Fruit fly (Drosophila melanogaster) whole organism, embryonic: ENCODE measurements around the gene UQCR-6.4L.
A peak's percentile ranks its signal among the peaks of the same experiment; 100 is the strongest.

Experiments
- BEAF-32 ChIP-seq: fragments of 200-800 bp; sonication (Bioruptor generic); optimal IDR thresholded peaks from 3 replicates; lab custom pipeline; 2017; ENCODE audit warnings: missing biosample characterization, missing genetic modification characterization, mild to moderate bottlenecking, moderate library complexity, missing genetic modification reagents
- CG10274 ChIP-seq: fragments of 200-800 bp; sonication (Bioruptor generic); optimal IDR thresholded peaks from 3 replicates; lab custom pipeline; 2017; ENCODE audit warnings: missing biosample characterization, mild to moderate bottlenecking, missing genetic modification characterization
- CG12155 ChIP-seq: fragments of 200-800 bp; sonication (Bioruptor generic); optimal IDR thresholded peaks from 3 replicates; lab custom pipeline; 2016; ENCODE audit warnings: missing biosample characterization, missing genetic modification characterization
- CG12299 ChIP-seq: fragments of 200-800 bp; sonication (Bioruptor generic); optimal IDR thresholded peaks from 2 replicates; lab custom pipeline; 2018; ENCODE audit warnings: missing biosample characterization, mild to moderate bottlenecking, missing genetic modification characterization
- CG13296 ChIP-seq: fragments of 200-800 bp; sonication (Bioruptor generic); optimal IDR thresholded peaks from 3 replicates; lab custom pipeline; 2018; ENCODE audit warnings: missing biosample characterization, mild to moderate bottlenecking, missing genetic modification characterization
- CG13894 ChIP-seq: fragments of 200-800 bp; sonication (Bioruptor generic); optimal IDR thresholded peaks from 3 replicates; lab custom pipeline; 2018; ENCODE audit warnings: missing biosample characterization, mild to moderate bottlenecking, missing genetic modification characterization, moderate library complexity
- CG2889 ChIP-seq: fragments of 200-800 bp; sonication (Bioruptor generic); IDR thresholded peaks from 3 replicates; pipeline ENCODE4 v1.3.6; 2022; ENCODE audit warnings: missing biosample characterization, missing genetic modification characterization
- CG30403 ChIP-seq: fragments of 200-800 bp; sonication (Bioruptor generic); optimal IDR thresholded peaks from 3 replicates; lab custom pipeline; 2016; ENCODE audit warnings: missing biosample characterization, missing genetic modification characterization
- CG31365 ChIP-seq: fragments of 200-800 bp; sonication (Bioruptor generic); optimal IDR thresholded peaks from 2 replicates; lab custom pipeline; 2018; ENCODE audit warnings: missing biosample characterization, mild to moderate bottlenecking, missing genetic modification characterization
- CG31441 ChIP-seq: fragments of 200-800 bp; sonication (Bioruptor generic); IDR thresholded peaks from 2 replicates; pipeline ENCODE4 v1.3.6; 2022; ENCODE audit warnings: missing biosample characterization, missing genetic modification characterization
- CG34224 ChIP-seq: fragments of 200-800 bp; sonication (Bioruptor generic); IDR thresholded peaks from 3 replicates; pipeline ENCODE4 v1.3.6; 2022; ENCODE audit warnings: missing biosample characterization, missing genetic modification characterization; ENCODE audit not compliant: partially characterized antibody
- CG34422 ChIP-seq: fragments of 200-800 bp; sonication (Bioruptor generic); IDR thresholded peaks from 3 replicates; pipeline ENCODE4 v1.3.6; 2022; ENCODE audit warnings: missing biosample characterization, missing genetic modification characterization
- CG3838 ChIP-seq: fragments of 200-800 bp; sonication (Bioruptor generic); optimal IDR thresholded peaks from 3 replicates; lab custom pipeline; 2016; ENCODE audit warnings: missing biosample characterization, missing genetic modification characterization
- CG43689 ChIP-seq: fragments of 200-800 bp; sonication (Bioruptor generic); IDR thresholded peaks from 2 replicates; pipeline ENCODE4 v1.3.6; 2022; ENCODE audit warnings: missing biosample characterization, missing genetic modification characterization
- CG5180 ChIP-seq: fragments of 200-800 bp; sonication (Bioruptor generic); optimal IDR thresholded peaks from 3 replicates; lab custom pipeline; 2017; ENCODE audit warnings: missing biosample characterization, missing genetic modification characterization, mild to moderate bottlenecking, moderate library complexity, missing genetic modification reagents
- CG7556 ChIP-seq: fragments of 200-800 bp; sonication (Bioruptor generic); optimal IDR thresholded peaks from 2 replicates; lab custom pipeline; 2017; ENCODE audit warnings: missing biosample characterization, mild to moderate bottlenecking, missing genetic modification characterization
- CG7839 ChIP-seq: fragments of 200-800 bp; sonication (Bioruptor generic); optimal IDR thresholded peaks from 3 replicates; lab custom pipeline; 2018; ENCODE audit warnings: missing biosample characterization, mild to moderate bottlenecking, missing genetic modification characterization, moderate library complexity
- CG8765 ChIP-seq: fragments of 200-800 bp; sonication (Bioruptor generic); IDR thresholded peaks from 2 replicates; pipeline ENCODE4 v1.3.6; 2022; ENCODE audit warnings: missing biosample characterization, missing genetic modification characterization
- CG8924 ChIP-seq: fragments of 200-800 bp; optimal IDR thresholded peaks from 3 replicates; lab custom pipeline; 2019; ENCODE audit warnings: missing biosample characterization, mild to moderate bottlenecking, missing genetic modification characterization, moderate library complexity
- CG8944 ChIP-seq: fragments of 200-800 bp; sonication (Bioruptor generic); optimal IDR thresholded peaks from 3 replicates; lab custom pipeline; 2016; ENCODE audit warnings: missing biosample characterization, missing genetic modification characterization
- CG9797 ChIP-seq: fragments of 200-800 bp; sonication (Bioruptor generic); optimal IDR thresholded peaks from 3 replicates; lab custom pipeline; 2018; ENCODE audit warnings: missing biosample characterization, mild to moderate bottlenecking, missing genetic modification characterization
- CG9817 ChIP-seq: fragments of 200-800 bp; sonication (Bioruptor generic); optimal IDR thresholded peaks from 2 replicates; lab custom pipeline; 2018; ENCODE audit warnings: missing biosample characterization, mild to moderate bottlenecking, missing genetic modification characterization, moderate library complexity
- CG9932 ChIP-seq: fragments of 200-800 bp; sonication (Bioruptor generic); IDR thresholded peaks from 2 replicates; pipeline ENCODE4 v1.3.6; 2022; ENCODE audit warnings: missing biosample characterization, missing genetic modification characterization
- D19A ChIP-seq: fragments of 200-800 bp; optimal IDR thresholded peaks from 3 replicates; lab custom pipeline; 2019; ENCODE audit warnings: missing biosample characterization, mild to moderate bottlenecking, missing genetic modification characterization, moderate library complexity
- D19B ChIP-seq: fragments of 200-800 bp; sonication (Bioruptor generic); optimal IDR thresholded peaks from 2 replicates; lab custom pipeline; 2017; ENCODE audit warnings: missing biosample characterization, mild to moderate bottlenecking, missing genetic modification characterization
- Dp ChIP-seq: fragments of 200-800 bp; sonication (Bioruptor generic); optimal IDR thresholded peaks from 2 replicates; lab custom pipeline; 2018; ENCODE audit warnings: missing biosample characterization, mild to moderate bottlenecking, missing genetic modification characterization, moderate library complexity
- Gsc ChIP-seq: fragments of 200-800 bp; sonication (Bioruptor generic); IDR thresholded peaks from 2 replicates; pipeline ENCODE4 v1.3.6; 2022; ENCODE audit warnings: missing biosample characterization, missing genetic modification characterization
- HLHmδ ChIP-seq: fragments of 200-800 bp; sonication (Bioruptor generic); optimal IDR thresholded peaks from 2 replicates; lab custom pipeline; 2018; ENCODE audit warnings: missing biosample characterization, mild to moderate bottlenecking, missing genetic modification characterization, moderate library complexity
- NFAT ChIP-seq: fragments of 200-800 bp; sonication (Bioruptor generic); IDR thresholded peaks from 2 replicates; pipeline ENCODE4 v1.3.6; 2022; ENCODE audit warnings: missing biosample characterization, missing genetic modification characterization
- Side ChIP-seq: fragments of 200-800 bp; sonication (Bioruptor generic); optimal IDR thresholded peaks from 2 replicates; lab custom pipeline; 2016; ENCODE audit warnings: missing biosample characterization, missing genetic modification characterization
- Xrp1 ChIP-seq: fragments of 200-800 bp; sonication (Bioruptor generic); IDR thresholded peaks from 2 replicates; pipeline ENCODE4 v1.3.6; 2022; ENCODE audit warnings: missing biosample characterization, missing genetic modification characterization
- abd-A ChIP-seq: fragments of 200-800 bp; sonication (Bioruptor generic); optimal IDR thresholded peaks from 3 replicates; lab custom pipeline; 2019; ENCODE audit warnings: missing biosample characterization, mild to moderate bottlenecking, missing genetic modification characterization, moderate library complexity
- az2 ChIP-seq: fragments of 200-800 bp; sonication (Bioruptor generic); optimal IDR thresholded peaks from 3 replicates; lab custom pipeline; 2016; ENCODE audit warnings: missing biosample characterization, missing genetic modification characterization
- ci ChIP-seq: fragments of 200-800 bp; sonication (Bioruptor generic); IDR thresholded peaks from 3 replicates; pipeline ENCODE4 v1.3.6; 2022; ENCODE audit warnings: missing biosample characterization, missing genetic modification characterization
- dm ChIP-seq: fragments of 200-800 bp; sonication (Bioruptor generic); optimal IDR thresholded peaks from 3 replicates; lab custom pipeline; 2016; ENCODE audit warnings: missing biosample characterization, missing genetic modification characterization
- hbn ChIP-seq: fragments of 200-800 bp; sonication (Bioruptor generic); IDR thresholded peaks from 2 replicates; pipeline ENCODE4 v1.3.6; 2022; ENCODE audit warnings: missing biosample characterization, missing genetic modification characterization; ENCODE audit not compliant: partially characterized antibody
- her ChIP-seq: fragments of 200-800 bp; sonication (Bioruptor generic); optimal IDR thresholded peaks from 2 replicates; lab custom pipeline; 2016; ENCODE audit warnings: missing biosample characterization, missing genetic modification characterization
- hth ChIP-seq: fragments of >200 bp; optimal IDR thresholded peaks from 2 replicates; lab custom pipeline; 2017; ENCODE audit warnings: inconsistent platforms
- insv ChIP-seq, 2 experiments: fragments of 200-800 bp; sonication (Bioruptor generic); optimal IDR thresholded peaks; 3 replicates each; lab custom pipeline; 2016 to 2018; ENCODE audit warnings: missing biosample characterization in 2 of 2, missing genetic modification characterization in 2 of 2
- jing ChIP-seq: fragments of 200-800 bp; sonication (Bioruptor generic); optimal IDR thresholded peaks from 2 replicates; lab custom pipeline; 2018; ENCODE audit warnings: missing biosample characterization, mild to moderate bottlenecking, missing genetic modification characterization
- peb ChIP-seq: fragments of 200-800 bp; sonication (Bioruptor generic); IDR thresholded peaks from 2 replicates; pipeline ENCODE4 v1.3.6; 2022; ENCODE audit warnings: missing biosample characterization, missing genetic modification characterization
- phol ChIP-seq: fragments of 200-800 bp; sonication (Bioruptor generic); optimal IDR thresholded peaks from 3 replicates; lab custom pipeline; 2018; ENCODE audit warnings: missing biosample characterization, mild to moderate bottlenecking, missing genetic modification characterization, moderate library complexity
- ro ChIP-seq: fragments of 200-800 bp; sonication (Bioruptor generic); IDR thresholded peaks from 2 replicates; pipeline ENCODE4 v1.3.6; 2022; ENCODE audit warnings: missing biosample characterization, missing genetic modification characterization
- sens ChIP-seq: fragments of 200-800 bp; sonication (Bioruptor generic); peaks from one replicate; lab custom pipeline; 2016; ENCODE audit warnings: missing biosample characterization, missing genetic modification characterization
- seq ChIP-seq: fragments of 200-800 bp; sonication (Bioruptor generic); IDR thresholded peaks from 2 replicates; pipeline ENCODE4 v1.3.6; 2022; ENCODE audit warnings: missing biosample characterization, missing genetic modification characterization
- sna ChIP-seq: fragments of 200-800 bp; sonication (Bioruptor generic); IDR thresholded peaks from 2 replicates; pipeline ENCODE4 v1.3.6; 2022; ENCODE audit warnings: missing biosample characterization, missing genetic modification characterization; ENCODE audit not compliant: partially characterized antibody
- so ChIP-seq: fragments of 200-800 bp; sonication (Bioruptor generic); IDR thresholded peaks from 3 replicates; pipeline ENCODE4 v1.3.6; 2022; ENCODE audit warnings: missing biosample characterization, missing genetic modification characterization
- tio ChIP-seq: fragments of 200-800 bp; sonication (Bioruptor generic); optimal IDR thresholded peaks from 2 replicates; lab custom pipeline; 2017; ENCODE audit warnings: missing biosample characterization, missing genetic modification characterization, inconsistent platforms
- twi ChIP-seq: fragments of 200-800 bp; optimal IDR thresholded peaks from 2 replicates; lab custom pipeline; 2019; ENCODE audit warnings: missing biosample characterization, mild to moderate bottlenecking, missing genetic modification characterization, moderate library complexity
- usp ChIP-seq: fragments of >200 bp; optimal IDR thresholded peaks from 2 replicates; lab custom pipeline; 2017; ENCODE audit warnings: missing biosample characterization, missing genetic modification characterization
- zen2 ChIP-seq: fragments of 200-800 bp; sonication (Bioruptor generic); IDR thresholded peaks from 3 replicates; pipeline ENCODE4 v1.3.6; 2022; ENCODE audit warnings: missing biosample characterization, missing genetic modification characterization; ENCODE audit not compliant: partially characterized antibody

Gene UQCR-6.4L

DNA sequence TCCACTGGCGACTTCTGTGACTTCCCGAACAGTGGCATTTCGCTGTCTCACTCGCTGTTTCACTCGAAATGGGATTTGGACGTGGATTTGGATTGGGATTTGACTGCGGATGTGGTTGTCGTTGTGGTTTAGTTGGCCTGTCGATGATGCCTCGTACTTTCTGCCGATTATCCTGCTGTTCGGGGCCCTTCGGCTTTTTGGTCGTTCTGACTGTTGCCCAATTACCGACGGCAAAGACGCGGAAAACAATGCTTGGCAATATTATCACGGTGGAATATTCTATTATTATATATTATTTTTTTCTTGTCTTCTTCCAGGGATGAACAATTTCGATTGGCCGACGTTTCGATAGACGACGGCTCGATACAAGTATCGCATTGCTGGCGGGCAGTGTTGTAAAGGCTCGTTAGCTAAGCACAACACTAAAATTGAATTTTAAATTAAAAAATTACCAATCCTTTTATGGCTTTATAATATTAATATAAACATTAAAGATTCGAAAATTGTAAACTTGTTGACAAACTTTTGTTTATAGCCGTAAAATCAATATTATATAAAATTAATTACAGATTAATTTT, 48.7 kb downstream of the UQCR-6.4L start, which contains the start of gene Mo25 (continued):
- TF ChIP-seq usp = no peak
- no peak for TF ChIP-seq Gsc
- TF ChIP-seq CG7556 = peak; percentile 29
- peak; percentile 79 for TF ChIP-seq BEAF-32
- TF ChIP-seq CG12299 = peak; percentile 11
- peak; percentile 51 for TF ChIP-seq CG8924 (tag; lab: Kevin White, UChicago)
- TF ChIP-seq so (GFP tag; lab: Robert Waterston, UW) = no peak
- peak; percentile 40 for TF ChIP-seq CG13894
- TF ChIP-seq dm = no peak
- TF ChIP-seq NFAT (GFP tag; lab: Robert Waterston, UW) = peak; percentile 49; the same call in 1 of the 2 replicates
- TF ChIP-seq peb (GFP tag; lab: Robert Waterston, UW) = no peak
- TF ChIP-seq Xrp1 = peak; percentile 53; the same call in 1 of the 2 replicates
- no peak for TF ChIP-seq CG3838 (GFP tag; lab: Kevin White, UChicago)
- TF ChIP-seq ro (GFP tag; lab: Robert Waterston, UW) = no peak
- peak; percentile 52 for TF ChIP-seq az2
- TF ChIP-seq CG7839 (tag; lab: Kevin White, UChicago) = peak; percentile 51
- peak; percentile 34 for TF ChIP-seq D19A (tag; lab: Kevin White, UChicago)
- TF ChIP-seq twi (tag; lab: Kevin White, UChicago) = no peak
- peak; percentile 47 for TF ChIP-seq CG9797 (GFP tag; lab: Kevin White, UChicago)
- peak; percentile 36; the same call in 1 of the 2 replicates for TF ChIP-seq CG31441 (GFP tag; lab: Robert Waterston, UW)
- no peak for TF ChIP-seq CG34422 (GFP tag; lab: Robert Waterston, UW)
- TF ChIP-seq her = no peak
- TF ChIP-seq Side (GFP tag; lab: Kevin White, UChicago) = peak; percentile 0
- TF ChIP-seq CG8944 (GFP tag; lab: Kevin White, UChicago) = no peak
- peak; percentile 54; the same call in 2 of the 3 replicates for TF ChIP-seq ci
- peak; percentile 57; the same call in 2 of the 3 replicates for TF ChIP-seq zen2
- TF ChIP-seq CG10274 (GFP tag; lab: Kevin White, UChicago) = no peak
- no peak for TF ChIP-seq jing (GFP tag; lab: Kevin White, UChicago)
- no peak for TF ChIP-seq seq (GFP tag; lab: Robert Waterston, UW)
- TF ChIP-seq CG13296 (GFP tag; lab: Kevin White, UChicago) = peak; percentile 44
- TF ChIP-seq CG9817 (tag; lab: Kevin White, UChicago) = peak; percentile 23
- TF ChIP-seq CG5180 (GFP tag; lab: Kevin White, UChicago) = no peak
- TF ChIP-seq phol = peak; percentile 40
- peak; percentile 83 for TF ChIP-seq Dp (GFP tag; lab: Kevin White, UChicago)
- TF ChIP-seq sna = peak; percentile 64
- TF ChIP-seq sens (GFP tag; lab: Kevin White, UChicago) = peak; percentile 2
- no peak for TF ChIP-seq hth (lab: Kevin White, UChicago)
- TF ChIP-seq CG9932 (GFP tag; lab: Robert Waterston, UW) = peak; percentile 77
- TF ChIP-seq CG30403 (GFP tag; lab: Kevin White, UChicago) = peak; percentile 56
- peak; percentile 46 for TF ChIP-seq CG12155 (GFP tag; lab: Kevin White, UChicago)
- no peak for TF ChIP-seq CG31365
- peak; percentile 83 for TF ChIP-seq CG34224 (GFP tag; lab: Robert Waterston, UW)
- no peak for TF ChIP-seq CG8765 (GFP tag; lab: Robert Waterston, UW)
- TF ChIP-seq hbn (GFP tag; lab: Robert Waterston, UW) = peak; percentile 79
- peak in 1 of 2 experiments; percentile 13 for TF ChIP-seq insv (GFP tag; optimal IDR thresholded peaks at IDR 0.05; lab: Kevin White, UChicago)
- no peak for TF ChIP-seq tio (GFP tag; lab: Kevin White, UChicago)
- no peak for TF ChIP-seq CG2889 (GFP tag; lab: Robert Waterston, UW)
- no peak for TF ChIP-seq D19B (GFP tag; lab: Kevin White, UChicago)
- no peak for TF ChIP-seq abd-A
- TF ChIP-seq HLHmδ = no peak
- no peak for TF ChIP-seq CG43689 (GFP tag; lab: Robert Waterston, UW)
